Worm (Caenorhabditis elegans) whole organism, late embryonic: Measurements from ENCODE around the gene Y54G2A.50.

Experiments used
- dve-1 ChIP-seq: sonication (generic microtip); optimal IDR thresholded peaks from 2 replicates; lab custom pipeline; 2017; ENCODE audit warnings: antibody characterized with exemption, mild to moderate bottlenecking, missing genetic modification characterization, missing compliant biosample characterization
- elt-2 ChIP-seq: sonication (generic microtip); optimal IDR thresholded peaks from 2 replicates; lab custom pipeline; 2016; ENCODE audit warnings: missing genetic modification reagents, missing genetic modification characterization, missing compliant biosample characterization
- nhr-11 ChIP-seq: fragments of 150-350 bp; optimal IDR thresholded peaks from 2 replicates; lab custom pipeline; 2014; ENCODE audit warnings: missing biosample characterization, missing genetic modification characterization
- tbx-2 ChIP-seq: sonication (generic microtip); optimal IDR thresholded peaks from 2 replicates; lab custom pipeline; 2016; ENCODE audit warnings: missing genetic modification characterization, missing compliant biosample characterization
- unc-86 ChIP-seq: sonication (generic microtip); optimal IDR thresholded peaks from 2 replicates; lab custom pipeline; 2016; ENCODE audit warnings: missing genetic modification characterization, missing compliant biosample characterization

ce11 chrIV:2960242-2960641 is 42.4 kb downstream of the Y54G2A.50 start:
- TF ChIP-seq tbx-2 (tag; lab: Kevin White, UChicago) (no peak), unc-86 (tag; lab: Kevin White, UChicago) (no peak), dve-1 (tag; lab: Kevin White, UChicago) (no peak), elt-2 (tag; lab: Kevin White, UChicago) (no peak), nhr-11 (tag; lab: Kevin White, UChicago) (no peak)
